Worm (Caenorhabditis elegans) whole organism, early embryonic: ENCODE data around the gene bath-3.

Experiments
- F13C5.2 ChIP-seq: sonication (generic microtip); optimal IDR thresholded peaks from 2 replicates; lab custom pipeline; 2017; ENCODE audit warnings: mild to moderate bottlenecking, missing genetic modification characterization, inconsistent platforms, missing compliant biosample characterization
- ama-1 ChIP-seq: fragments of 150-350 bp; optimal IDR thresholded peaks from 2 replicates; lab custom pipeline; 2014
- ets-7 ChIP-seq: sonication (generic microtip); optimal IDR thresholded peaks from 2 replicates; lab custom pipeline; 2016; ENCODE audit warnings: missing genotype, missing genetic modification characterization, missing compliant biosample characterization
- hmbx-1 ChIP-seq: sonication (generic microtip); optimal IDR thresholded peaks from 2 replicates; lab custom pipeline; 2016; ENCODE audit warnings: mild to moderate bottlenecking, missing genetic modification characterization, missing compliant biosample characterization
- hmg-4 ChIP-seq: fragments of 200-800 bp; sonication (Bioruptor generic); optimal IDR thresholded peaks from 2 replicates; lab custom pipeline; 2018; ENCODE audit warnings: mild to moderate bottlenecking, missing genetic modification characterization, missing compliant biosample characterization
- pes-1 ChIP-seq: fragments of 200-800 bp; sonication (Bioruptor generic); IDR thresholded peaks from 2 replicates; pipeline ENCODE4 v1.3.6; 2022; ENCODE audit warnings: missing genetic modification reagents, missing genetic modification characterization, missing compliant biosample characterization
- scrt-1 ChIP-seq: fragments of 200-800 bp; sonication (Bioruptor generic); IDR thresholded peaks from 2 replicates; pipeline ENCODE4 v1.3.6; 2022; ENCODE audit warnings: missing genetic modification characterization, missing compliant biosample characterization
- sea-1 ChIP-seq: fragments of 200-800 bp; sonication (Bioruptor generic); conservative IDR thresholded peaks from 2 replicates; pipeline ENCODE4 v1.3.6; 2022; ENCODE audit warnings: missing genetic modification characterization, missing compliant biosample characterization
- tbx-11 ChIP-seq: fragments of 200-800 bp; sonication (Bioruptor generic); IDR thresholded peaks from 2 replicates; pipeline ENCODE4 v1.3.6; 2022; ENCODE audit warnings: missing genetic modification characterization, missing compliant biosample characterization

DNA sequence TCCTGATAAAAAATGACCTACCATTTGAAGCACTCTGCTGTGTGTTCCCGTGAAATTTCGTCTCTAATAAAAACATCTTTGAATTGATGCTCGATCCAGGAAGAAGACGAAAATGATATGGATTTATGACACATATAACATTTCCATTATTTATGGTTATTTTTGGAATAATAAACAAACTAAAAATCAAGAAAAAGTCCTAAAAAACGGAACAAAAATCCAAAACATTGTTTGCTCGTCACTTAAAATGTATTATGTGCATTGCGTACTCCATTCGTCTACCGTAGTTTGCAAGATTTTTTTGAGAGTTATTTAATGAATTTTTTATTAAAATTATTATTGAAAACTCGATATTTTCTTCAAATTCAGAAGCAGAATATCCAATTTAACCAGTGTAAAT, 12.2 kb upstream of the bath-3 start, which contains the start of gene bath-20:
- TF ChIP-seq hmbx-1, result no peak
- TF ChIP-seq ets-7, result no peak
- no peak for TF ChIP-seq tbx-11 (GFP tag; lab: Robert Waterston, UW)
- no peak for TF ChIP-seq ama-1 (lab: Kevin White, UChicago)
- TF ChIP-seq F13C5.2, result no peak
- no peak for TF ChIP-seq scrt-1
- no peak for TF ChIP-seq sea-1 (GFP tag; lab: Robert Waterston, UW)
- no peak for TF ChIP-seq hmg-4
- TF ChIP-seq pes-1 (GFP tag; lab: Robert Waterston, UW), result no peak
